Fruit fly (Drosophila melanogaster): Measurements from ENCODE around the gene CG43759.

- TF ChIP-seq ttk (optimal IDR thresholded peaks at IDR 0.05) (no peak), psq (optimal IDR thresholded peaks at IDR 0.05) (no peak)
These were observed 11.8 kb downstream of the CG43759 start for dm6 chrX:18941980-18942379.
